Worm (Caenorhabditis elegans): ENCODE measurements around the gene srt-5.
"Not testable (repeated sequence)": the region's sequence is repeated elsewhere in the genome, so short reads cannot be mapped to it uniquely, and the experiment has no call there.

Gene srt-5

DNA sequence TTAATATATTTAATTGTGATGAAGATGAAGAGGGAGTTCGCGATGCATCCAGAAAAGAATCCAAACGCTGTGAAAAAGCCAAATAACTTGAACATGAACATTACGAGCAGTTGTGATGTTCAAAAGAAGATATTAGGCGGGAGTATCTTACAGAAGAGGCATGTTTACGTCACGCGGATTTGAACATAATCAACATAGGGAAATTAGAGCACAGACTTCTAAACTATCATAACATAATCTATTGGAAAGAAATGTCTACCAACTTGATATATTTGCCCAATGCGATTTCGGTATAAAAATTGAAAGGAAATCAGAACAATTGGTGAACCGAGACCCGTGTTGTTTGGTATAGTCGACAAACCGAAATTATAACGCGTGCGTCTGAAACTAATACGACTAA is 23.4 kb upstream of the srt-5 start, which contains the start of gene str-66:
str-66 (minus strand) TSS at position 101 of the 400 bp plus-strand sequence.
- TF ChIP-seq lag-1 (GFP tag; IDR thresholded peaks at IDR 0.05): no peak
- no peak for TF ChIP-seq tbx-9 (tag; optimal IDR thresholded peaks at IDR 0.05; ENCODE audit: borderline replicate concordance)
- TF ChIP-seq D2030.7 (GFP tag; IDR thresholded peaks at IDR 0.05): no peak
- no peak for TF ChIP-seq ama-1 (optimal IDR thresholded peaks at IDR 0.05)
- TF ChIP-seq ama-1 (GFP tag; optimal IDR thresholded peaks at IDR 0.05): no peak
- TF ChIP-seq Y79H2A.3 (GFP tag; conservative IDR thresholded peaks at IDR 0.05): no peak
- TF ChIP-seq atf-7 (tag; optimal IDR thresholded peaks at IDR 0.05): no peak
- no peak for TF ChIP-seq tlf-1 (GFP tag; optimal IDR thresholded peaks at IDR 0.05)
- TF ChIP-seq mcd-1 (GFP tag; IDR thresholded peaks at IDR 0.05): no peak
- no peak for TF ChIP-seq madf-3 (GFP tag; IDR thresholded peaks at IDR 0.05)
- no peak for TF ChIP-seq somi-1 (GFP tag; optimal IDR thresholded peaks at IDR 0.05)
- no peak for TF ChIP-seq efl-1 (GFP tag; optimal IDR thresholded peaks at IDR 0.05)
- TF ChIP-seq F37B4.10 (GFP tag; IDR thresholded peaks at IDR 0.05): no peak
- TF ChIP-seq hmg-20 (GFP tag; IDR thresholded peaks at IDR 0.05): no peak
- no peak for TF ChIP-seq nhr-80 (tag; optimal IDR thresholded peaks at IDR 0.05)
- no peak for TF ChIP-seq pbrm-1 (GFP tag; IDR thresholded peaks at IDR 0.05)
- no peak for TF ChIP-seq Y53G8AR.9 (GFP tag; conservative IDR thresholded peaks at IDR 0.05)
- no peak for TF ChIP-seq attf-6 (GFP tag; IDR thresholded peaks at IDR 0.05)
- no peak for TF ChIP-seq F22D6.2 (tag; optimal IDR thresholded peaks at IDR 0.05)
- no peak for TF ChIP-seq F52B5.7 (tag; optimal IDR thresholded peaks at IDR 0.05)
- TF ChIP-seq mel-28 (tag; optimal IDR thresholded peaks at IDR 0.05; ENCODE audit: borderline replicate concordance): no peak

- not testable (repeated sequence) for TF ChIP-seq Y79H2A.3 (GFP tag; conservative IDR thresholded peaks at IDR 0.05); tbp1 (GFP tag; optimal IDR thresholded peaks at IDR 0.05); mxl-1 (tag; optimal IDR thresholded peaks at IDR 0.05)
Observed at ce11 chrV:3102049-3102448, 21.4 kb upstream of the srt-5 start, which contains the start of gene Y73C8C.4. Gene Y73C8C.4 (minus strand): TSS chrV:3102149.

DNA sequence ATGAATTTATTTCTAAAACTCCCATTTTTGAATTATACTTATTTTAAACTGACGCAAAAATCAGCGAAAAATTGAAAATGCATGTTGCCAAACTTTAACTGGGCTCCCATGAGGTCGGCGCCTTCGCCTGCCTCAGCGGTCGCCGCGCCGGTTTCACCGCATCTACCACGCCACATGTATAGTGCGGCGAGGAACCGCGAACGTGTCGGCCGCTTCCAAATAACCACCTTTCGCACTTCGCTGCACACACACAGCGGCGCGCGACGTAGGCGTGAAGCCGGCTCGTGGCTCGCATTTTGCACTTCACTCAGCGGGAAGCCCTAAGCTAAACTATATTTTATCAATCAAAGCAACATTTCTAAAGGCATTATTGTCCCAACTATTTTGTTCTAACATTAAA is 19.8 kb upstream of the srt-5 start:
- TF ChIP-seq egrh-3 (GFP tag; IDR thresholded peaks at IDR 0.05) (no peak; the same call in 1 of the 2 replicates), ets-4 (GFP tag; optimal IDR thresholded peaks at IDR 0.05) (no peak), snpc-4 (GFP tag; optimal IDR thresholded peaks at IDR 0.05) (no peak), snpc-4 (tag; optimal IDR thresholded peaks at IDR 0.05) (peak in 1 of 4 experiments; percentile 53), F22D6.2 (tag; optimal IDR thresholded peaks at IDR 0.05) (no peak)

ce11 chrV:3094351-3094750 is 13.7 kb upstream of the srt-5 start, which contains the start of gene cyp-33C9:
Gene cyp-33C9 (minus strand): TSS chrV:3094561.
- no peak for TF ChIP-seq zim-3 (tag; optimal IDR thresholded peaks at IDR 0.05)
- peak; percentile 34; the same call in 1 of the 2 replicates for TF ChIP-seq hmg-1.2 (GFP tag; IDR thresholded peaks at IDR 0.05)
- peak; percentile 8 for TF ChIP-seq nhr-80 (tag; optimal IDR thresholded peaks at IDR 0.05)
- TF ChIP-seq F57A8.1 (GFP tag; optimal IDR thresholded peaks at IDR 0.05): no peak

DNA sequence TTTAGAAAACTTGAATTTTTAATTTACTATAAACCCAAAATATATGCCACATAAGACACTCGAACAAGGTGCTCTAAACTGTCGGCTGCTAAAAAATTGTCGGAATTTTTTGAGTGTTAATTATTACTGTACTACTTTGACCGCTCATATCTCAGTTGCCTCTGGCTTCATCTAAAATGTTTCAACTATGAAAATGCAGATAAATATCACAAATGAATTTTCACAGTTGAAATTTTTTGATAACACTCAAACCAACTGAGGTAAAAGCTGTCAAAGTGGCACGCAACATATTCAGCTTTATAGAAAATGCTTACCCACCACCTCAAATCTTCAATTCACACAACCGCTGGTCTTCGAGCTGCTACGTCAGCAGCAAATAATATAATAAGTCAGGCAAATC is 8.1 kb upstream of the srt-5 start, which contains the start of gene acs-21:
acs-21 (plus strand) TSS at position 301 of the 400 bp plus-strand sequence.
- TF ChIP-seq aptf-3 (GFP tag; IDR thresholded peaks at IDR 0.05) (no peak), B0336.3 (GFP tag; IDR thresholded peaks at IDR 0.05) (no peak), chd-7 (tag; optimal IDR thresholded peaks at IDR 0.05) (no peak), bed-2 (GFP tag; IDR thresholded peaks at IDR 0.05) (no peak), snpc-1.3 (tag; optimal IDR thresholded peaks at IDR 0.05; ENCODE audit: insufficient read depth) (no peak), ama-1 (optimal IDR thresholded peaks at IDR 0.05) (no peak), ama-1 (GFP tag; optimal IDR thresholded peaks at IDR 0.05) (no peak), Y53F4B.3 (GFP tag; IDR thresholded peaks at IDR 0.05) (no peak), Y95B8A.8 (GFP tag; IDR thresholded peaks at IDR 0.05) (no peak)
